Worm (Caenorhabditis elegans) whole organism, mixed stage, embryonic: ENCODE measurements around the gene F07A11.5.

ENCODE experiments used
- M03D4.4 ChIP-seq: sonication (generic microtip); optimal IDR thresholded peaks from 2 replicates; lab custom pipeline; 2017; ENCODE audit warnings: mild to moderate bottlenecking, missing genetic modification characterization, missing compliant biosample characterization
- bed-3 ChIP-seq: fragments of 200-800 bp; sonication (Bioruptor generic); optimal IDR thresholded peaks from 3 replicates; lab custom pipeline; 2018; ENCODE audit warnings: mild to moderate bottlenecking, missing genetic modification characterization, moderate library complexity, missing compliant biosample characterization
- blmp-1 ChIP-seq: fragments of 150-350 bp; optimal IDR thresholded peaks from 2 replicates; lab custom pipeline; 2014; ENCODE audit warnings: missing biosample characterization, missing genetic modification characterization
- ceh-39 ChIP-seq: fragments of 150-350 bp; optimal IDR thresholded peaks from 2 replicates; lab custom pipeline; 2014; ENCODE audit warnings: missing biosample characterization, missing genetic modification characterization
- ceh-43 ChIP-seq: fragments of 200-800 bp; sonication (Bioruptor generic); optimal IDR thresholded peaks from 2 replicates; lab custom pipeline; 2018; ENCODE audit warnings: mild to moderate bottlenecking, missing genetic modification characterization, moderate library complexity, missing compliant biosample characterization
- ceh-83 ChIP-seq: fragments of 200-800 bp; sonication (Bioruptor generic); optimal IDR thresholded peaks from 2 replicates; lab custom pipeline; 2018; ENCODE audit warnings: mild to moderate bottlenecking, missing genetic modification characterization, missing compliant biosample characterization
- ces-1 ChIP-seq: fragments of 150-350 bp; optimal IDR thresholded peaks from 2 replicates; lab custom pipeline; 2014; ENCODE audit warnings: missing biosample characterization, missing genetic modification reagents, missing genetic modification characterization
- cnd-1 ChIP-seq: fragments of 200-800 bp; sonication (Bioruptor generic); optimal IDR thresholded peaks from 2 replicates; lab custom pipeline; 2018; ENCODE audit warnings: mild to moderate bottlenecking, missing genetic modification characterization, missing compliant biosample characterization
- drap-1 ChIP-seq: fragments of 200-800 bp; sonication (Bioruptor generic); optimal IDR thresholded peaks from 3 replicates; lab custom pipeline; 2018; ENCODE audit warnings: mild to moderate bottlenecking, missing genetic modification characterization, missing compliant biosample characterization
- elt-1 ChIP-seq: sonication (generic microtip); optimal IDR thresholded peaks from 2 replicates; lab custom pipeline; 2017; ENCODE audit warnings: missing genetic modification characterization, mild to moderate bottlenecking, missing compliant biosample characterization, antibody characterized with exemption, moderate library complexity, borderline replicate concordance; ENCODE audit not compliant: insufficient read depth
- elt-3 ChIP-seq: fragments of 150-350 bp; optimal IDR thresholded peaks from 2 replicates; lab custom pipeline; 2014; ENCODE audit warnings: missing biosample characterization, missing genetic modification characterization
- ham-2 ChIP-seq: fragments of 200-800 bp; sonication (Bioruptor generic); optimal IDR thresholded peaks from 2 replicates; lab custom pipeline; 2018; ENCODE audit warnings: mild to moderate bottlenecking, missing genetic modification characterization, missing compliant biosample characterization
- hlh-1 ChIP-seq: fragments of 150-350 bp; optimal IDR thresholded peaks from 2 replicates; lab custom pipeline; 2014; ENCODE audit warnings: missing biosample characterization, missing genetic modification reagents, missing genetic modification characterization
- lin-13 ChIP-seq: fragments of 150-350 bp; optimal IDR thresholded peaks from 2 replicates; lab custom pipeline; 2014; ENCODE audit warnings: missing biosample characterization, missing genetic modification characterization
- lin-32 ChIP-seq: fragments of 200-800 bp; sonication (Bioruptor generic); optimal IDR thresholded peaks from 2 replicates; lab custom pipeline; 2018; ENCODE audit warnings: mild to moderate bottlenecking, missing genetic modification characterization, missing compliant biosample characterization
- lsy-2 ChIP-seq: fragments of 150-350 bp; optimal IDR thresholded peaks from 2 replicates; lab custom pipeline; 2014; ENCODE audit warnings: missing biosample characterization, missing genetic modification characterization
- mab-5 ChIP-seq: fragments of 150-350 bp; optimal IDR thresholded peaks from 2 replicates; lab custom pipeline; 2014; ENCODE audit warnings: missing biosample characterization, missing genetic modification characterization
- mep-1 ChIP-seq: fragments of 150-350 bp; optimal IDR thresholded peaks from 2 replicates; lab custom pipeline; 2017; ENCODE audit warnings: missing biosample characterization, missing genetic modification reagents, missing genetic modification characterization, inconsistent platforms
- mls-2 ChIP-seq: sonication (generic microtip); optimal IDR thresholded peaks from 2 replicates; lab custom pipeline; 2016; ENCODE audit warnings: mild to moderate bottlenecking, missing genetic modification characterization, moderate library complexity, missing compliant biosample characterization
- nhr-2 ChIP-seq: fragments of 150-350 bp; optimal IDR thresholded peaks from 2 replicates; lab custom pipeline; 2014; ENCODE audit warnings: missing biosample characterization, missing genetic modification characterization
- nhr-237 ChIP-seq: fragments of 150-350 bp; optimal IDR thresholded peaks from 2 replicates; lab custom pipeline; 2014; ENCODE audit warnings: missing biosample characterization, missing genetic modification characterization
- nhr-76 ChIP-seq: sonication (generic microtip); optimal IDR thresholded peaks from 2 replicates; lab custom pipeline; 2017; ENCODE audit warnings: missing biosample characterization, missing genetic modification characterization
- pha-4 ChIP-seq: fragments of 150-350 bp; optimal IDR thresholded peaks from 2 replicates; lab custom pipeline; 2018; ENCODE audit warnings: missing biosample characterization, missing genetic modification reagents, missing genetic modification characterization
- snpc-4 ChIP-seq: fragments of 150-350 bp; optimal IDR thresholded peaks from 2 replicates; lab custom pipeline; 2014; ENCODE audit warnings: missing biosample characterization, missing genetic modification characterization
- sptf-1 ChIP-seq: sonication (generic microtip); optimal IDR thresholded peaks from 2 replicates; lab custom pipeline; 2017; ENCODE audit warnings: mild to moderate bottlenecking, missing genetic modification characterization, moderate library complexity, missing compliant biosample characterization
- tbx-8 ChIP-seq: fragments of 200-800 bp; sonication (Bioruptor generic); optimal IDR thresholded peaks from 2 replicates; lab custom pipeline; 2018; ENCODE audit warnings: mild to moderate bottlenecking, missing genetic modification characterization, moderate library complexity, missing compliant biosample characterization
- unc-120 ChIP-seq: sonication (generic microtip); optimal IDR thresholded peaks from 2 replicates; lab custom pipeline; 2017; ENCODE audit warnings: missing genetic modification characterization, missing compliant biosample characterization; ENCODE audit not compliant: poor library complexity, severe bottlenecking
- unc-39 ChIP-seq: fragments of 150-350 bp; optimal IDR thresholded peaks from 2 replicates; lab custom pipeline; 2014; ENCODE audit warnings: missing biosample characterization, missing genetic modification characterization
- unc-62 ChIP-seq: fragments of 150-350 bp; optimal IDR thresholded peaks from 2 replicates; lab custom pipeline; 2014; ENCODE audit warnings: missing biosample characterization, missing genetic modification reagents, missing genetic modification characterization
- zip-8 ChIP-seq: fragments of 150-350 bp; optimal IDR thresholded peaks from 2 replicates; lab custom pipeline; 2014; ENCODE audit warnings: missing biosample characterization, missing genetic modification characterization
- ztf-11 ChIP-seq: fragments of 150-350 bp; optimal IDR thresholded peaks from 2 replicates; lab custom pipeline; 2014; ENCODE audit warnings: missing biosample characterization, missing genetic modification characterization

The F07A11.5 gene

DNA sequence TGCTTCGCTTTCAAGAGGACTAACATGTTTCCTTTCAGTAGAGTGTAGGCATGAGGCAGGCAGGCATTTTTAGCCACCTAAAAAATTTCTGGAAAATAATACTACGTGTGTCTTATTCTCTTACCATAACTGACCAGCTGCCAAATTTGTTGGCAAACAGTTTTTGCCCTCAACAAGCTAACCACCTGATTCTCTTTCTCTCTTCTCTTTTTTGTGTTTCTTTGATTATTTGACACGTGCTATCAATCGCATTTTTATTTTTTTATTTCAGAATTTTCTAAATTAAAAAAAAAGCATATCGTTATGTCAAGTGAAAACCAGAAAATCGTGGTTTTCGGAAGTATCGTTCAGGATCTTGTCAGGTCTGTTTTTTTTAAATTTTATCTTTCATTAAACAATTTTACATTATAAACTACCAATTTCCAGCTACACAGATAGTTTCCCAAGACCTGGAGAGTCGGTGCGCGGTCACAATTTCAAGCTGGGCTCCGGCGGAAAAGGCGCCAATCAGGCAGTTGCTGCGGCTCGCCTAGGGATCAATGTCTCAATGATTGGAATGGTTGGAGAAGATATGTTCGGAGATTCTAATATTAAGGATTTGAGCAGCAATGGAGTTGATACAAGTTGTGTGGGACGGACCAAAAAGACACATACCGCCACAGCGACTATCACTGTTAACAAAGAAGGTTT lies at the start of gene F07A11.5:
Gene F07A11.5, plus strand, starts transcription at position 267 of the 690 bp plus-strand sequence.
- TF ChIP-seq hlh-1 (tag; lab: Kevin White, UChicago) (no peak), tbx-8 (no peak), lin-13 (tag; lab: Kevin White, UChicago) (no peak), snpc-4 (tag; lab: Kevin White, UChicago) (no peak), zip-8 (tag; lab: Kevin White, UChicago) (no peak), nhr-237 (tag; lab: Kevin White, UChicago) (no peak), blmp-1 (tag; lab: Kevin White, UChicago) (no peak), M03D4.4 (tag; lab: Kevin White, UChicago) (no peak), pha-4 (no peak), mab-5 (tag; lab: Kevin White, UChicago) (no peak), nhr-2 (no peak), ceh-43 (GFP tag; lab: Kevin White, UChicago) (no peak), ceh-83 (GFP tag; lab: Kevin White, UChicago) (no peak), elt-3 (tag; lab: Kevin White, UChicago) (no peak), mep-1 (no peak), elt-1 (tag; lab: Kevin White, UChicago) (no peak), unc-39 (no peak)
- TF ChIP-seq, all 35 proteins: peak for 0

DNA sequence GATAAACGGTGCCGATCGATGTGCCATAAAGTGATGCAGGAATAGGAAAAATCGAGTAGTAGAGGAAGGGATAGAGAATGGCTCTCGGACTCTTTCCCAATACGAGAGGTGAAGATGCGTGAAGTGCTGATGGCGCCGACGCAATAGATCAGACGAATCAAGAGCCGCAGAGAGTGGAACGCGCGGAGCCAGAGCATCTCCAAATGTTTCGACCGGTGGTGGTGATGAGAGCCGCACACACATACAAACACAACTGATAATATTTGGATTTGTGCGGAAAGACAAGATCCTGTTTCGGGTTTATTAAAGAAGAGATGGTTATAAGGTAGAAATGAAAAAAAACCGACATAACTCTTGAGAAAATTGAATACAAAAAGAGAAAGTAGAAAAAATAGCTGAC lies 48.0 kb upstream of the F07A11.5 start, which contains the start of gene F54D5.15:
Gene F54D5.15, minus strand, starts transcription at position 101 of the 400 bp plus-strand sequence.
- TF ChIP-seq sptf-1 (tag; lab: Kevin White, UChicago) (peak; percentile 60), ceh-43 (GFP tag; lab: Kevin White, UChicago) (no peak)

DNA sequence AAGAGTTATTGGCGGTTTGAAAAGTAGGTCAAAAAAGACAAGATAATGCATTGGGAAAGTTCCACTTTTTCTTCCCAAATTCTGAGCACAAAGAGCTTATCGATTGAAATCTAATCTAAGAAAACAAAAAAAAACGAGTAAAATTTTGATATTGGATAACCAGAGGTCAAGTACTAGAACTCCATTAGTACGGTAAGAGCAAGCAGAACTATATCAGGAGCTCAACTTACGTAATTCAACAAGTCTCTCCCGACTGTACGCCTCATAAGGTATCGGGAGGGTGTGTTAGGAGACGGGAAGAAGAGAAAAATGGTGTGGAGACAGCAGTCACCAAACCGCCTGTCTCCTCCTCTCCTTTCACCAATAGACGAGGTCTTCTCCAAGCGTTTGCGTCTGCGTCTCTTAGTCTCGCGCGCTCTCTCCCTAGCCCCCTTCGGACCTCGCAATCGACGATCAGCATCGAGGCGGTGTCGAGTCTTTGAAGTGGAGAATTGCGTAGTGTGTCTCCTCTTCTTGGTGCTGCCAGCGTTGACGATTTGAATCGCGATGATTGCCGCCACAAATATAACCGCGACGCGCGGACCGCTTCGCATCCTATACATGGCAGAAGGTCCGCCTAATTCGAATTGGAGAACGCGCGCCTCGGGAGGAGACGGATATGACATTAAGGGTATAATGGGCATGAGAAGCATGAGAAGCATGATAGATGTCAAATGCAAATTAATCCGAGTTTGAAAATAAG lies 45.0 kb upstream of the F07A11.5 start, which contains the start of gene F54D5.5:
Gene F54D5.5, minus strand, starts transcription at position 51 of the 742 bp plus-strand sequence.
- TF ChIP-seq ceh-83 (GFP tag; lab: Kevin White, UChicago) (no peak), cnd-1 (tag; lab: Kevin White, UChicago) (peak; percentile 86), unc-62 (GFP tag; lab: Kevin White, UChicago) (peak; percentile 48), ceh-39 (tag; lab: Kevin White, UChicago) (peak; percentile 27), elt-1 (tag; lab: Kevin White, UChicago) (peak; percentile 42), lin-13 (tag; lab: Kevin White, UChicago) (peak; percentile 35), nhr-76 (tag; lab: Kevin White, UChicago) (no peak), bed-3 (GFP tag; lab: Kevin White, UChicago) (no peak), drap-1 (GFP tag; lab: Kevin White, UChicago) (peak; percentile 23), ham-2 (GFP tag; lab: Kevin White, UChicago) (peak; percentile 65), mab-5 (tag; lab: Kevin White, UChicago) (no peak), sptf-1 (tag; lab: Kevin White, UChicago) (peak; percentile 88), hlh-1 (tag; lab: Kevin White, UChicago) (peak; percentile 50), pha-4 (peak; percentile 16), unc-39 (peak; percentile 63), lsy-2 (peak; percentile 44), mep-1 (peak; percentile 70), ces-1 (peak; percentile 90), snpc-4 (tag; lab: Kevin White, UChicago) (no peak), ztf-11 (peak; percentile 80), unc-120 (tag; lab: Kevin White, UChicago) (peak; percentile 8), mls-2 (tag; lab: Kevin White, UChicago) (peak; percentile 94)

DNA sequence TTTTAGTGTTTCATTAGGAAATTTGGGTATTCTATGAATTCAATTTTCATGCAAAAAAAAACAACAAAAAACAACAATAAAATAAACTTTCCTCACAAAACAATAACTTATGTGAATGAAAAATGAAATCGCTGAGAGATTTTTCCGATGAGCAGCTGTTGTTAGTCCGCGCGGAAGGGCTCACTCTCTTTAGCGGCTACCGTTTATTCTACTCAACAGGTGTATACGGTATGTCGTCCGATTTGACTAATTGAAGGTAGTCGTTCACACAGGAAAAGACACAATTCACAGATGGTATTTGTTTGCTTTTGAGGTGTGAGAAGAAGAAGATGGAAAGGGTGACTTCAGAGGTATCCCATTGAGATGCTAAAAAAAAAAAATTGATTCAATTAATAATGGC lies 43.4 kb upstream of the F07A11.5 start:
- no peak for TF ChIP-seq zip-8 (tag; lab: Kevin White, UChicago)
- TF ChIP-seq lsy-2: peak; percentile 7
- TF ChIP-seq lin-32 (GFP tag; lab: Kevin White, UChicago): peak; percentile 66
- peak; percentile 62 for TF ChIP-seq hlh-1 (tag; lab: Kevin White, UChicago)
